Worm (Caenorhabditis elegans): ENCODE data around the gene srt-23.

ce11 chrIV:762486-763376 lies 6.2 kb downstream of the srt-23 start:
- TF ChIP-seq ama-1 (optimal IDR thresholded peaks at IDR 0.05): no peak
- TF ChIP-seq F13C5.2 (tag; optimal IDR thresholded peaks at IDR 0.05): no peak
- no peak for TF ChIP-seq tbx-11 (GFP tag; IDR thresholded peaks at IDR 0.05)
- no peak for TF ChIP-seq aly-1 (tag; optimal IDR thresholded peaks at IDR 0.05)
- no peak for TF ChIP-seq flt-1 (GFP tag; IDR thresholded peaks at IDR 0.05)
- no peak for TF ChIP-seq sea-1 (GFP tag; conservative IDR thresholded peaks at IDR 0.05)
- TF ChIP-seq hmbx-1 (tag; optimal IDR thresholded peaks at IDR 0.05): no peak

Measured in whole organism, early embryonic.